Worm (Caenorhabditis elegans): ENCODE data around the gene jmjd-1.1.

Gene jmjd-1.1

DNA sequence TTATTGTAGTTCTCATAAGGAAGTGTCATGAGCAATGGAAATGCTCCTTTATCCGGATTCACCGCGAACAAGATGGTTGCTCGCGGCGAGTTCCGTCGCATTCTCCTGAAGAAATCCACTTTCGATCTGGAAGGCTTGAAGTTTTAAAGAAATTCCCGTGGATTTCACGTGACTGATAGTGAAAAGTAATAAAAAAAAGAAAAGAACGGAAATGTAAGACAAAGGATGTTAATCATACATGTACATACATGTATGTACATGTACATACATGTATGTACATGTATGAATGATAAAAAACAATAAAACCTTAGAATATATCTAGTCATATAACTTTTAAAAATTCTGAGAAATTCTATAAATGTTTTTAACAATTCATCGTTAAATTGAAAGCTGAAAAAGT is 50.0 kb downstream of the jmjd-1.1 start, which contains the start of gene clh-1:
Gene clh-1, minus strand, starts transcription at position 101 of the 400 bp plus-strand sequence.
- TF ChIP-seq C34B4.2 (tag; optimal IDR thresholded peaks at IDR 0.05) (no peak), tlp-1 (tag; optimal IDR thresholded peaks at IDR 0.05) (no peak)
